Fruit fly (Drosophila melanogaster) whole organism, embryonic: ENCODE results near the gene dpp.

Experiments used
- Aef1 ChIP-seq: fragments of 200-800 bp; sonication (Bioruptor generic); IDR thresholded peaks from 3 replicates; pipeline ENCODE4 v1.3.6; 2022; ENCODE audit warnings: missing biosample characterization, missing genetic modification characterization
- Blimp-1 ChIP-seq: fragments of 200-800 bp; sonication (Bioruptor generic); optimal IDR thresholded peaks from 3 replicates; lab custom pipeline; 2018; ENCODE audit warnings: missing biosample characterization, missing genetic modification characterization, mild to moderate bottlenecking, moderate library complexity, missing genetic modification reagents
- CG10543 ChIP-seq: fragments of 200-800 bp; sonication (Bioruptor generic); optimal IDR thresholded peaks from 3 replicates; lab custom pipeline; 2017; ENCODE audit warnings: missing biosample characterization, mild to moderate bottlenecking, missing genetic modification characterization, moderate library complexity
- CG10565 ChIP-seq: fragments of 200-800 bp; sonication (Bioruptor generic); optimal IDR thresholded peaks from 3 replicates; lab custom pipeline; 2016; ENCODE audit warnings: missing biosample characterization, mild to moderate bottlenecking, missing genetic modification characterization
- CG10959 ChIP-seq: fragments of 200-800 bp; sonication (Bioruptor generic); IDR thresholded peaks from 2 replicates; pipeline ENCODE4 v1.3.6; 2022; ENCODE audit warnings: missing biosample characterization, missing genetic modification characterization
- CG10979 ChIP-seq: fragments of 200-800 bp; sonication (Bioruptor generic); optimal IDR thresholded peaks from 2 replicates; lab custom pipeline; 2018; ENCODE audit warnings: missing biosample characterization, mild to moderate bottlenecking, missing genetic modification characterization, moderate library complexity
- CG11085 ChIP-seq: fragments of 200-800 bp; sonication (Bioruptor generic); IDR thresholded peaks from 2 replicates; pipeline ENCODE4 v1.3.6; 2022; ENCODE audit warnings: missing biosample characterization, missing genetic modification characterization
- CG11695 ChIP-seq: fragments of 200-800 bp; sonication (Bioruptor generic); IDR thresholded peaks from 3 replicates; pipeline ENCODE4 v1.3.6; 2022; ENCODE audit warnings: missing biosample characterization, missing genetic modification characterization
- CG12391 ChIP-seq: fragments of 200-800 bp; sonication (Bioruptor generic); optimal IDR thresholded peaks from 3 replicates; lab custom pipeline; 2018; ENCODE audit warnings: missing biosample characterization, mild to moderate bottlenecking, missing genetic modification characterization, moderate library complexity
- CG18262 ChIP-seq: fragments of 200-800 bp; optimal IDR thresholded peaks from 3 replicates; lab custom pipeline; 2019; ENCODE audit warnings: missing biosample characterization, mild to moderate bottlenecking, missing genetic modification characterization, moderate library complexity
- CG3065 ChIP-seq: fragments of 200-800 bp; sonication (Bioruptor generic); optimal IDR thresholded peaks from 2 replicates; lab custom pipeline; 2016; ENCODE audit warnings: missing biosample characterization, missing genetic modification characterization
- CG32772 ChIP-seq: fragments of 200-800 bp; sonication (Bioruptor generic); IDR thresholded peaks from 2 replicates; pipeline ENCODE4 v1.3.6; 2022; ENCODE audit warnings: missing biosample characterization, missing genetic modification characterization
- CG4424 ChIP-seq: fragments of 200-800 bp; sonication (Bioruptor generic); optimal IDR thresholded peaks from 3 replicates; lab custom pipeline; 2016; ENCODE audit warnings: missing biosample characterization, missing genetic modification characterization
- CG4617 ChIP-seq: fragments of 200-800 bp; sonication (Bioruptor generic); optimal IDR thresholded peaks from 3 replicates; lab custom pipeline; 2016; ENCODE audit warnings: missing biosample characterization, missing genetic modification characterization, borderline replicate concordance
- CG7372 ChIP-seq: fragments of 200-800 bp; sonication (Bioruptor generic); IDR thresholded peaks from 2 replicates; pipeline ENCODE4 v1.3.6; 2022; ENCODE audit warnings: missing biosample characterization, missing genetic modification characterization
- Chrac-16 ChIP-seq: fragments of 200-800 bp; sonication (Bioruptor generic); optimal IDR thresholded peaks from 3 replicates; lab custom pipeline; 2016; ENCODE audit warnings: missing biosample characterization, missing genetic modification characterization
- CkIIα-i1 ChIP-seq: fragments of 200-800 bp; sonication (Bioruptor generic); IDR thresholded peaks from 2 replicates; pipeline ENCODE4 v1.3.6; 2022; ENCODE audit warnings: missing biosample characterization, missing genetic modification characterization
- Dbx ChIP-seq: fragments of 200-800 bp; sonication (Bioruptor generic); IDR thresholded peaks from 3 replicates; pipeline ENCODE4 v1.3.6; 2022; ENCODE audit warnings: missing biosample characterization, missing genetic modification characterization
- Dref ChIP-seq: fragments of 200-800 bp; sonication (Bioruptor generic); IDR thresholded peaks from 2 replicates; pipeline ENCODE4 v1.3.6; 2022; ENCODE audit warnings: missing biosample characterization, missing genetic modification characterization
- Hmx ChIP-seq: fragments of 200-800 bp; sonication (Bioruptor generic); optimal IDR thresholded peaks from 2 replicates; lab custom pipeline; 2016; ENCODE audit warnings: missing biosample characterization, missing genetic modification characterization
- Jarid2 ChIP-seq: fragments of 200-800 bp; sonication (Bioruptor generic); optimal IDR thresholded peaks from 3 replicates; lab custom pipeline; 2017; ENCODE audit warnings: mild to moderate bottlenecking, missing biosample characterization, missing genetic modification reagents, missing genetic modification characterization
- Mrtf ChIP-seq: fragments of 200-800 bp; sonication (Bioruptor generic); IDR thresholded peaks from 3 replicates; pipeline ENCODE4 v1.3.6; 2022; ENCODE audit warnings: missing biosample characterization, missing genetic modification characterization
- NC2β ChIP-seq: fragments of 200-800 bp; sonication (Bioruptor generic); optimal IDR thresholded peaks from 2 replicates; lab custom pipeline; 2016; ENCODE audit warnings: missing biosample characterization, missing genetic modification characterization
- Neu2 ChIP-seq: fragments of 200-800 bp; sonication (Bioruptor generic); optimal IDR thresholded peaks from 3 replicates; lab custom pipeline; 2016; ENCODE audit warnings: missing biosample characterization, missing genetic modification characterization, borderline replicate concordance
- Nf-YA ChIP-seq: fragments of 200-800 bp; sonication (Bioruptor generic); IDR thresholded peaks from 2 replicates; pipeline ENCODE4 v1.3.6; 2022; ENCODE audit warnings: missing biosample characterization, missing genetic modification characterization
- Scr ChIP-seq: fragments of 200-800 bp; sonication (Bioruptor generic); IDR thresholded peaks from 2 replicates; pipeline ENCODE4 v1.3.6; 2022; ENCODE audit warnings: missing biosample characterization, missing genetic modification characterization; ENCODE audit not compliant: partially characterized antibody
- Sox102F ChIP-seq: fragments of 200-800 bp; sonication (Bioruptor generic); optimal IDR thresholded peaks from 2 replicates; lab custom pipeline; 2018; ENCODE audit warnings: missing biosample characterization, mild to moderate bottlenecking, missing genetic modification characterization, moderate library complexity
- Spps ChIP-seq: fragments of 200-800 bp; sonication (Bioruptor generic); optimal IDR thresholded peaks from 2 replicates; lab custom pipeline; 2018; ENCODE audit warnings: missing biosample characterization, mild to moderate bottlenecking, missing genetic modification characterization
- ase ChIP-seq: fragments of 200-800 bp; sonication (Bioruptor generic); IDR thresholded peaks from 3 replicates; pipeline ENCODE4 v1.3.6; 2022; ENCODE audit warnings: missing biosample characterization, missing genetic modification characterization
- cato ChIP-seq: fragments of 200-800 bp; sonication (Bioruptor generic); optimal IDR thresholded peaks from 2 replicates; lab custom pipeline; 2016; ENCODE audit warnings: missing biosample characterization, missing genetic modification characterization, borderline replicate concordance
- chif ChIP-seq, 2 experiments: fragments of 200-800 bp; sonication (Bioruptor generic); optimal IDR thresholded peaks; 3 replicates each; lab custom pipeline; 2016; ENCODE audit warnings: missing biosample characterization in 2 of 2, missing genetic modification characterization in 2 of 2
- corto ChIP-seq: fragments of 200-800 bp; sonication (Bioruptor generic); optimal IDR thresholded peaks from 2 replicates; lab custom pipeline; 2016; ENCODE audit warnings: missing biosample characterization, mild to moderate bottlenecking, missing genetic modification characterization, moderate library complexity
- crol ChIP-seq: fragments of 200-800 bp; sonication (Bioruptor generic); IDR thresholded peaks from 2 replicates; pipeline ENCODE4 v1.3.6; 2022; ENCODE audit warnings: missing biosample characterization, missing genetic modification characterization
- fd102C ChIP-seq: fragments of 200-800 bp; sonication (Bioruptor generic); optimal IDR thresholded peaks from 2 replicates; lab custom pipeline; 2018; ENCODE audit warnings: missing biosample characterization, mild to moderate bottlenecking, missing genetic modification characterization, moderate library complexity
- fd96Cb ChIP-seq: fragments of 200-800 bp; sonication (Bioruptor generic); optimal IDR thresholded peaks from 2 replicates; lab custom pipeline; 2018; ENCODE audit warnings: missing biosample characterization, mild to moderate bottlenecking, missing genetic modification characterization, moderate library complexity
- gfzf ChIP-seq: fragments of 200-800 bp; sonication (Bioruptor generic); optimal IDR thresholded peaks from 2 replicates; lab custom pipeline; 2016; ENCODE audit warnings: missing biosample characterization, mild to moderate bottlenecking, missing genetic modification characterization, moderate library complexity
- gro ChIP-seq: fragments of 200-800 bp; sonication (Bioruptor generic); optimal IDR thresholded peaks from 2 replicates; lab custom pipeline; 2016; ENCODE audit warnings: missing biosample characterization, missing genetic modification characterization
- hbn ChIP-seq: fragments of 200-800 bp; sonication (Bioruptor generic); IDR thresholded peaks from 2 replicates; pipeline ENCODE4 v1.3.6; 2022; ENCODE audit warnings: missing biosample characterization, missing genetic modification characterization; ENCODE audit not compliant: partially characterized antibody
- ken ChIP-seq: fragments of 200-800 bp; sonication (Bioruptor generic); IDR thresholded peaks from 3 replicates; pipeline ENCODE4 v1.3.6; 2022; ENCODE audit warnings: missing biosample characterization, missing genetic modification characterization
- nau ChIP-seq: fragments of 200-800 bp; sonication (Bioruptor generic); optimal IDR thresholded peaks from 3 replicates; lab custom pipeline; 2017; ENCODE audit warnings: missing biosample characterization, mild to moderate bottlenecking, missing genetic modification characterization, missing genetic modification reagents
- oc ChIP-seq: fragments of 200-800 bp; sonication (Bioruptor generic); optimal IDR thresholded peaks from 2 replicates; lab custom pipeline; 2018; ENCODE audit warnings: missing biosample characterization, mild to moderate bottlenecking, missing genetic modification characterization, moderate library complexity
- pb ChIP-seq: fragments of 200-800 bp; sonication (Bioruptor generic); optimal IDR thresholded peaks from 3 replicates; lab custom pipeline; 2016; ENCODE audit warnings: missing biosample characterization, missing genetic modification characterization
- phol ChIP-seq: fragments of 200-800 bp; sonication (Bioruptor generic); optimal IDR thresholded peaks from 3 replicates; lab custom pipeline; 2018; ENCODE audit warnings: missing biosample characterization, mild to moderate bottlenecking, missing genetic modification characterization, moderate library complexity
- schlank ChIP-seq: fragments of 200-800 bp; sonication (Bioruptor generic); optimal IDR thresholded peaks from 2 replicates; lab custom pipeline; 2018; ENCODE audit warnings: missing biosample characterization, mild to moderate bottlenecking, missing genetic modification characterization
- sens-2 ChIP-seq: fragments of 200-800 bp; sonication (Bioruptor generic); IDR thresholded peaks from 2 replicates; pipeline ENCODE4 v1.3.6; 2022; ENCODE audit warnings: missing biosample characterization, missing genetic modification characterization
- shn ChIP-seq: fragments of 200-800 bp; sonication (Bioruptor generic); optimal IDR thresholded peaks from 3 replicates; lab custom pipeline; 2016; ENCODE audit warnings: missing biosample characterization, missing genetic modification characterization
- slbo ChIP-seq: fragments of 200-800 bp; sonication (Bioruptor generic); IDR thresholded peaks from 2 replicates; pipeline ENCODE4 v1.3.6; 2022; ENCODE audit warnings: missing biosample characterization, missing genetic modification characterization
- tgo ChIP-seq: fragments of 200-800 bp; sonication (Bioruptor generic); IDR thresholded peaks from 3 replicates; pipeline ENCODE4 v1.3.6; 2022; ENCODE audit warnings: missing biosample characterization, missing genetic modification characterization
- ttk ChIP-seq: fragments of 200-800 bp; sonication (Bioruptor generic); IDR thresholded peaks from 2 replicates; pipeline ENCODE4 v2.1.2; 2022; ENCODE audit warnings: missing biosample characterization, missing genetic modification characterization
- vvl ChIP-seq: fragments of 200-800 bp; sonication (Bioruptor generic); IDR thresholded peaks from 2 replicates; pipeline ENCODE4 v1.3.6; 2022; ENCODE audit warnings: missing biosample characterization, missing genetic modification characterization
- wdn ChIP-seq: fragments of 200-800 bp; sonication (Bioruptor generic); IDR thresholded peaks from 2 replicates; pipeline ENCODE4 v1.3.6; 2022; ENCODE audit warnings: missing biosample characterization, missing genetic modification characterization
- zfh1 ChIP-seq: fragments of 200-800 bp; sonication (Bioruptor generic); IDR thresholded peaks from 3 replicates; pipeline ENCODE4 v1.3.6; 2022; ENCODE audit warnings: missing biosample characterization, missing genetic modification characterization

The dpp gene

DNA sequence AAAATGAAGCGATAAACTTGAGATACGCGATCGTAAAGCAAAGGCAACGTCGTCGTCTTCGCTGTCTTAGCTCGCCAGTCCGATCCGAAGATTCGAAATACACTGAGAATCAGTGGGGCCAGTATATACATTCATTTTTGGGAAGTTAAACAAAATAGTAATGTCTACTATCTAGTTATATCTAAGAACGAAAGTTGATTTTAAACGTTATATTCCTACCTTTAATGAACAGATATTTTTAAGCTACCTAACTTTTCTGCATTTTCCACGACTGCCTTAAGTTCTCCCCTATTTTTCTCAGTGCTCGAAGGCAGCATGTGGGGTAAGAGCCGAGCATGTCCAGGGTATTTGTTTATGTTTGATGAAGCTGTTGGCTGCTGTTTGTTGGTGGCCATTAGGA is 58.7 kb downstream of the dpp start:
- TF ChIP-seq CG4424 (GFP tag; lab: Kevin White, UChicago) = peak; percentile 10
- TF ChIP-seq phol (tag; lab: Kevin White, UChicago) = peak; percentile 21
- no peak for TF ChIP-seq sens-2 (GFP tag; lab: Robert Waterston, UW)
- TF ChIP-seq shn = no peak
- TF ChIP-seq gfzf (GFP tag; lab: Kevin White, UChicago) = no peak
- TF ChIP-seq CG10979 (tag; lab: Kevin White, UChicago) = peak; percentile 54
- TF ChIP-seq Blimp-1 (GFP tag; lab: Kevin White, UChicago) = peak; percentile 13
- TF ChIP-seq Nf-YA = no peak
- TF ChIP-seq Scr (GFP tag; lab: Robert Waterston, UW) = no peak
- TF ChIP-seq gro = no peak
- TF ChIP-seq vvl (GFP tag; lab: Robert Waterston, UW) = no peak
- TF ChIP-seq fd102C (GFP tag; lab: Kevin White, UChicago) = no peak
- 0 out of 3 replicates have a peak, but pooled peaks have one; percentile 8 for TF ChIP-seq zfh1 (GFP tag; lab: Robert Waterston, UW)
- TF ChIP-seq CG12391 (tag; lab: Kevin White, UChicago) = peak; percentile 13
- no peak for TF ChIP-seq ken (GFP tag; lab: Robert Waterston, UW)
- TF ChIP-seq crol (GFP tag; lab: Robert Waterston, UW) = no peak
- no peak for TF ChIP-seq Spps (tag; lab: Kevin White, UChicago)
- TF ChIP-seq CG11085 = no peak
- TF ChIP-seq Sox102F = peak; percentile 14
- TF ChIP-seq CG4617 (GFP tag; lab: Kevin White, UChicago) = no peak
- TF ChIP-seq fd96Cb (tag; lab: Kevin White, UChicago) = peak; percentile 18
- TF ChIP-seq chif (GFP tag; optimal IDR thresholded peaks at IDR 0.05; lab: Kevin White, UChicago) = peak in 1 of 2 experiments; percentile 14
- no peak for TF ChIP-seq Chrac-16
- TF ChIP-seq tgo (GFP tag; lab: Robert Waterston, UW) = no peak
- no peak for TF ChIP-seq schlank (tag; lab: Kevin White, UChicago)
- no peak for TF ChIP-seq nau (GFP tag; lab: Kevin White, UChicago)
- TF ChIP-seq CG10543 = no peak
- TF ChIP-seq slbo (GFP tag; lab: Robert Waterston, UW) = no peak
- no peak for TF ChIP-seq CG3065 (GFP tag; lab: Kevin White, UChicago)
- no peak for TF ChIP-seq CG10959 (GFP tag; lab: Robert Waterston, UW)
- TF ChIP-seq Aef1 (GFP tag; lab: Robert Waterston, UW) = no peak
- TF ChIP-seq CG7372 = no peak
- TF ChIP-seq ase (GFP tag; lab: Robert Waterston, UW) = no peak
- no peak for TF ChIP-seq Jarid2 (GFP tag; lab: Kevin White, UChicago)
- TF ChIP-seq Neu2 (GFP tag; lab: Kevin White, UChicago) = no peak
- TF ChIP-seq CG11695 = no peak
- no peak for TF ChIP-seq CG10565 (GFP tag; lab: Kevin White, UChicago)
- TF ChIP-seq corto (GFP tag; lab: Kevin White, UChicago) = peak; percentile 39
- no peak for TF ChIP-seq hbn (GFP tag; lab: Robert Waterston, UW)
- TF ChIP-seq oc (tag; lab: Kevin White, UChicago) = no peak
- TF ChIP-seq Dref (GFP tag; lab: Robert Waterston, UW) = no peak
- TF ChIP-seq ttk (GFP tag; lab: Robert Waterston, UW) = no peak
- TF ChIP-seq wdn (GFP tag; lab: Robert Waterston, UW) = no peak
- TF ChIP-seq CkIIα-i1 (GFP tag; lab: Robert Waterston, UW) = no peak
- no peak for TF ChIP-seq cato (GFP tag; lab: Kevin White, UChicago)
- no peak for TF ChIP-seq Dbx (GFP tag; lab: Robert Waterston, UW)
- no peak for TF ChIP-seq Hmx
- TF ChIP-seq pb (GFP tag; lab: Kevin White, UChicago) = no peak
- peak; percentile 25 for TF ChIP-seq CG18262 (tag; lab: Kevin White, UChicago)
- TF ChIP-seq NC2β = no peak
- TF ChIP-seq Mrtf (GFP tag; lab: Robert Waterston, UW) = no peak
- TF ChIP-seq CG32772 = no peak
